Worm (Caenorhabditis elegans): ENCODE measurements around the gene rfth-1.

DNA sequence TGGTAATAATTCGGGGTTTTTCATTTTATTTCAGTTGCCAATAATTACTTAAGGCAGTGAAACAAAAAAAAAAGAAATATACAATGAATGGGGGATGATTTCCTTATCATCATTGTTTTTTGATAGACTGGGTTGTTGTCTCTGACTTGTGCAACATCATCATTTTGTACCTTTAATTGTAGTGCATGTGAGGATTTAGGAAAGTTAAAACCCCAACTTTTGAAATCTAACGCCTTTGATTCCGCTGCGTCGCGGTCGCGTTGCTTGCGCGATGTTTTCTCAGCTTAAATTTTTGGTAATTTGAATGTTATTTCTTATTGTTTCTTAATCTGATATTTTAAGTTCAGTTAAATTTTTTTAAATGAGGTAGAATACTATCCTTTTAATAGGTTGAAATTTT is 34.7 kb upstream of the rfth-1 start, which contains the start of gene ZK185.5:
- TF ChIP-seq hlh-8 (tag; optimal IDR thresholded peaks at IDR 0.05) (no peak), tbx-2 (tag; optimal IDR thresholded peaks at IDR 0.05) (no peak), pat-9 (tag; optimal IDR thresholded peaks at IDR 0.05) (no peak), unc-42 (tag; optimal IDR thresholded peaks at IDR 0.05) (no peak), K09A11.1 (tag; optimal IDR thresholded peaks at IDR 0.05; ENCODE audit: insufficient read depth) (no peak), rnt-1 (tag; optimal IDR thresholded peaks at IDR 0.05) (no peak), hlh-6 (tag; optimal IDR thresholded peaks at IDR 0.05) (no peak), ceh-6 (GFP tag; optimal IDR thresholded peaks at IDR 0.05) (no peak), C38D4.7 (GFP tag; optimal IDR thresholded peaks at IDR 0.05) (no peak), lin-11 (tag; optimal IDR thresholded peaks at IDR 0.05) (no peak), nhr-11 (tag; optimal IDR thresholded peaks at IDR 0.05) (no peak), ceh-9 (tag; optimal IDR thresholded peaks at IDR 0.05) (no peak), eyg-1 (tag; optimal IDR thresholded peaks at IDR 0.05) (no peak), pha-4 (tag; optimal IDR thresholded peaks at IDR 0.05) (no peak)
